Fruit fly (Drosophila melanogaster): ENCODE data around the gene PRL-1.

PRL-1 gene

DNA sequence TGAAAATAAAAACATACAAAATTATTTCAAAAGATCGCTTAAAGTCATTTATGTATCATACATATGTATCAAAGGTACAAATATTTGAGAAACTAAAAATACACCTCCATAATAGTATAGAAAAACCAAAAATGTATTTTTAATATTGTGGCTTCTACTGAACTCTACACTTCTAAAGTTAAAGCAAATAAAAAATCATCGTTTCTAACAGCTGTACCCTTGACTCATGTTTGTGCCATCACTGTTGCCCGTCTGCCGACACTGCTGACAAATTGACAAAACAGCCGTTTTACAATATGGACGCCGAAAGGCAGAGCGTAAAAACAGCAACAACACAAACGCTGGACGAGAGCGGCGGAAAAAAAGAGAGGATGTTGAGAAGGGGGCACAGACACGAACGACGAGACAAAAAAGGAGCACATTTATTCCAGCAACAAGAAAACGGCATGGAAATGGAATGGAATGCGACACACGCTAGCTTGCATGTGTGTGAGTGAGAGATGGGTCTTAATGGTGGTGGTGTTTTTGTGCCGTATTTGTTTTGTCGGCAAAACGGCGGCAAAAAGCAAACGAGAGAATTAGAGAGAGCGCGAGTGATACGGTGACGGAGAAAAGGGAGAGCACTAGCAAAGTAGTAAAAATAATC lies 29.1 kb upstream of the PRL-1 start (continued):
- TF ChIP-seq CG15336 (GFP tag; IDR thresholded peaks at IDR 0.05): no peak
- TF ChIP-seq svp (GFP tag): peak; percentile 84
- TF ChIP-seq Blimp-1 (GFP tag; optimal IDR thresholded peaks at IDR 0.05): no peak
- TF ChIP-seq net (GFP tag; optimal IDR thresholded peaks at IDR 0.05): peak; percentile 80
- peak; percentile 60 for TF ChIP-seq CG6854 (GFP tag; optimal IDR thresholded peaks at IDR 0.05)
- peak; percentile 14 for TF ChIP-seq Hr38 (GFP tag; optimal IDR thresholded peaks at IDR 0.05)
- TF ChIP-seq CG1621 (tag; optimal IDR thresholded peaks at IDR 0.05): peak; percentile 52
- TF ChIP-seq CG6792 (GFP tag; optimal IDR thresholded peaks at IDR 0.05): peak; percentile 61
- TF ChIP-seq Smox (GFP tag; optimal IDR thresholded peaks at IDR 0.05): peak; percentile 53
- peak; percentile 57 for TF ChIP-seq CG16779 (tag; optimal IDR thresholded peaks at IDR 0.05)
- TF ChIP-seq CG11762 (GFP tag; optimal IDR thresholded peaks at IDR 0.05; ENCODE audit: insufficient read depth): peak; percentile 67
- no peak for TF ChIP-seq CG11294 (GFP tag; IDR thresholded peaks at IDR 0.05)
- peak; percentile 57 for TF ChIP-seq fkh (GFP tag; optimal IDR thresholded peaks at IDR 0.05)
- TF ChIP-seq CG10631 (GFP tag; optimal IDR thresholded peaks at IDR 0.05): peak; percentile 81
- peak; percentile 48 for TF ChIP-seq vri (GFP tag; optimal IDR thresholded peaks at IDR 0.05)
- peak; percentile 63 for TF ChIP-seq Eip75B (GFP tag; optimal IDR thresholded peaks at IDR 0.05)
- TF ChIP-seq CG6276 (GFP tag; optimal IDR thresholded peaks at IDR 0.05): peak; percentile 83
- peak; percentile 75 for TF ChIP-seq CG10669 (GFP tag; optimal IDR thresholded peaks at IDR 0.05)
- TF ChIP-seq CG32006 (GFP tag; optimal IDR thresholded peaks at IDR 0.05): peak; percentile 86
- peak; percentile 46 to 79 for TF ChIP-seq salr (GFP tag; optimal IDR thresholded peaks at IDR 0.05)
- peak; percentile 58 for TF ChIP-seq CG6808 (GFP tag; optimal IDR thresholded peaks at IDR 0.05)
- TF ChIP-seq Hr4 (GFP tag; optimal IDR thresholded peaks at IDR 0.05): peak; percentile 84
- TF ChIP-seq ss (GFP tag; optimal IDR thresholded peaks at IDR 0.05): peak; percentile 58 to 60
- peak; percentile 72 for TF ChIP-seq CG8632 (GFP tag; optimal IDR thresholded peaks at IDR 0.05)
- TF ChIP-seq CG31627 (GFP tag; optimal IDR thresholded peaks at IDR 0.05): peak; percentile 60
- peak; percentile 77 for TF ChIP-seq CG3919 (GFP tag; optimal IDR thresholded peaks at IDR 0.05)
- TF ChIP-seq pdm3 (GFP tag; optimal IDR thresholded peaks at IDR 0.05): peak; percentile 79
- TF ChIP-seq Sox14 (GFP tag; optimal IDR thresholded peaks at IDR 0.05): peak; percentile 81
- TF ChIP-seq achi (GFP tag; optimal IDR thresholded peaks at IDR 0.05): peak; percentile 84
- peak; percentile 74 for TF ChIP-seq CG4318 (GFP tag; optimal IDR thresholded peaks at IDR 0.05)
- TF ChIP-seq CG8319 (GFP tag; optimal IDR thresholded peaks at IDR 0.05): peak; percentile 51
- TF ChIP-seq Sox15 (GFP tag; optimal IDR thresholded peaks at IDR 0.05): peak; percentile 13
- TF ChIP-seq topi (GFP tag; optimal IDR thresholded peaks at IDR 0.05): peak; percentile 66
- peak; percentile 72 for TF ChIP-seq acj6 (GFP tag; optimal IDR thresholded peaks at IDR 0.05)
- peak; percentile 62 for TF ChIP-seq esn (GFP tag; optimal IDR thresholded peaks at IDR 0.05)
- peak; percentile 67 for TF ChIP-seq CG3032 (tag; optimal IDR thresholded peaks at IDR 0.05)

DNA sequence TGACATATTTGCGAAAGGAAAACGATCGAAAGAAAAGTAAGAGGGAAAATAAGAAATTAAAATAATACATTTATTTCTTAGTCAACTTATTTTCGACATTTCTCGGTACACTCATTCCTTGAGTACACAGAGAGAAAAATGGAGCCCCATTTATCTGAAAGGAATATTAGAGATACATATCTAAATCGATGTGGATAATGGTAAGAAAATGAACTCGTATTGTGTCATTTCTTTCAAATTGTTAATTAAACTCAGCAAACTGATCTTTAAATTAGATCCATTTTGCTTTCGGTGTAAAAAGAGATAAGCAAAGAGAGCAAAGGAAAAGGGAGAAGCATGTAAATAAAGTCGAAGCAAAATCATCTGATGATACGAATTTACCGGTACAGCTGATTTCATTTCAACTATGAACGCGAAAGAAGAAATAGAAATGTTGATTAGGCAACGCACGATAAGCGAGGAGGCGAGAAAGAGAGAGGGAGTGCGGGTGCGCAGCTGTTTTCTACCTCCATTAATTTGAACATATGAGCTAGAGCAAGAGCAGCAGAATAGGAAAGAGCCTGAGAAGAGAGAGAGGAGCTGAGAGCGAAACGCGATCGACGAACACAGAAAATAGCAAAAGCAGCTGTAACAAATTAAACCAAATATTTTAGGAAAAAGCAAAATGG lies 28.4 kb upstream of the PRL-1 start:
- TF ChIP-seq cyc (GFP tag; optimal IDR thresholded peaks at IDR 0.05) (peak; percentile 92), CG6792 (GFP tag; optimal IDR thresholded peaks at IDR 0.05) (peak; percentile 85), Sox15 (GFP tag; optimal IDR thresholded peaks at IDR 0.05) (peak; percentile 83), CG10631 (GFP tag; optimal IDR thresholded peaks at IDR 0.05) (peak; percentile 87), CG31627 (GFP tag; optimal IDR thresholded peaks at IDR 0.05) (peak; percentile 94), eg (GFP tag; IDR thresholded peaks at IDR 0.05) (no peak), CG34406 (GFP tag; optimal IDR thresholded peaks at IDR 0.05) (peak; percentile 86), CG10669 (GFP tag; optimal IDR thresholded peaks at IDR 0.05) (peak; percentile 87), OdsH (GFP tag; optimal IDR thresholded peaks at IDR 0.05) (peak; percentile 91), Met (GFP tag; optimal IDR thresholded peaks at IDR 0.05) (peak; percentile 92), Eip78C (GFP tag) (peak; percentile 97), CG11294 (GFP tag; IDR thresholded peaks at IDR 0.05) (no peak), CG32006 (GFP tag; optimal IDR thresholded peaks at IDR 0.05) (peak; percentile 83), net (GFP tag; optimal IDR thresholded peaks at IDR 0.05) (peak; percentile 86), salr (GFP tag; optimal IDR thresholded peaks at IDR 0.05) (peak; percentile 38 to 79), CG6163 (GFP tag; IDR thresholded peaks at IDR 0.05) (no peak), ss (GFP tag; optimal IDR thresholded peaks at IDR 0.05) (peak in 1 of 2 experiments; percentile 70), CG11762 (GFP tag; optimal IDR thresholded peaks at IDR 0.05; ENCODE audit: insufficient read depth) (peak; percentile 84), CG11902 (GFP tag; optimal IDR thresholded peaks at IDR 0.05) (peak; percentile 89), acj6 (GFP tag; optimal IDR thresholded peaks at IDR 0.05) (peak; percentile 88), dac (GFP tag; optimal IDR thresholded peaks at IDR 0.05) (peak; percentile 71), CG1621 (tag; optimal IDR thresholded peaks at IDR 0.05) (peak; percentile 83), Gug (GFP tag; IDR thresholded peaks at IDR 0.05) (no peak), pdm3 (GFP tag; optimal IDR thresholded peaks at IDR 0.05) (peak; percentile 93), CG7368 (GFP tag; optimal IDR thresholded peaks at IDR 0.05) (peak; percentile 93), Lpt (GFP tag; optimal IDR thresholded peaks at IDR 0.05) (peak; percentile 74)
